Worm (Caenorhabditis elegans): ENCODE measurements around the gene bca-2.
A peak's percentile ranks its signal among the peaks of the same experiment; 100 is the strongest.

Gene bca-2

DNA sequence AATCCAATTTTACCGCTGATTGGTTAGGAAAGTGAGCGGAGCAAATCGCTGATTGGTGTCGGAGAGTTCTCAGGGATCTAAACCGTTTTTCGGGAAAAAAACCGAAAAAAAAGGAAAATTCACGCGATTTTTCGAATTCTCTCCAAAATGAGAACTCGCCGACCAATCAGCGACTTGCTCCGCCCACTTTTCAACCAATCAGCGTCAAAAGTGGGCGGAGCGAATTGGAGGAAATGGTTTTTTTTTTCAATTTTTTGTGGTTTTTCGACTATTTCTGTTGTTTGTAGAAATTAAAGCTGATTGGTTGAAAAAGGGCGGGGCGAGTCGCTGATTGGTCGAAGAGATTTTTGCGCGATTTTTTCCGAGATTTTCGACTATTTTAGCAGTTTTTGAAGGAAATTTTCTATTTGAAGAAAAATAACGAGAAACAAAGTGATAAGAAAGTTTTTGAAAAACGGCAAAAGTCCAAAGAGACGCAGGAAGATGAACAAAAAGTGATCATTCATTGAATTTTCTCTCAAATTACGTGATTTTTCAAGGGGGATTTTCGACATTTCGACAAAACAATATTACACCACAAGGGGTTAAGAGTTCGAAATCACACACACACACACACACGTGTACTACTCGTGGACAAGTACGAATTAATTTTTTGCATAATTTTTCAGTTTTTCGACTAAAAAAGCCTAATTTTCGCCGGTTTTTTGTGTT, 735 bp upstream of the bca-2 start:
- no peak for TF ChIP-seq ztf-23 (GFP tag; IDR thresholded peaks at IDR 0.05)

DNA sequence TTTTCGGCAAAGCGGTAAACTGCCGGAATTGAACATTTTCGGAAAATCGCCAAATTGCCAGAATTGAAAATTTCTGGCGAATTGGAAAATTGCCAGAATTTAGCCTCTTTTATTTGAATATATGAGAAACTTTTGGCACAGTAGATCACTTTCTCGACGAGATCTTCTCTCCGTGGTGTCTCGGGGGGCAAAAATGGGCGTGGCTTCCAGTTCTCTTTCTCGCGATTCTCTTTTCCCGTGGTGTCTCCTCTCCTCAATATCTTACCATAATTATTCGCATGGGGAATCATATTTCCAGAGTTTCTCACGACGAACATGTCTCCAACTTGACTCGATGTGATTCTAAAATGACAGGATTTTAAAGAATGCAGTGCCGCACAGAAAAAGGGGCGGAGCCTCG, 935 bp downstream of the bca-2 start:
- TF ChIP-seq ztf-23 (GFP tag; IDR thresholded peaks at IDR 0.05) (no peak), T22C8.4 (GFP tag; IDR thresholded peaks at IDR 0.05) (no peak), klf-2 (GFP tag; conservative IDR thresholded peaks at IDR 0.05) (0 out of 2 replicates have a peak, but pooled peaks have one; percentile 3), flt-1 (GFP tag; IDR thresholded peaks at IDR 0.05) (no peak), ztf-29 (GFP tag; IDR thresholded peaks at IDR 0.05) (no peak), ref-1 (GFP tag; conservative IDR thresholded peaks at IDR 0.05) (0 out of 2 replicates have a peak, but pooled peaks have one; percentile 23)

DNA sequence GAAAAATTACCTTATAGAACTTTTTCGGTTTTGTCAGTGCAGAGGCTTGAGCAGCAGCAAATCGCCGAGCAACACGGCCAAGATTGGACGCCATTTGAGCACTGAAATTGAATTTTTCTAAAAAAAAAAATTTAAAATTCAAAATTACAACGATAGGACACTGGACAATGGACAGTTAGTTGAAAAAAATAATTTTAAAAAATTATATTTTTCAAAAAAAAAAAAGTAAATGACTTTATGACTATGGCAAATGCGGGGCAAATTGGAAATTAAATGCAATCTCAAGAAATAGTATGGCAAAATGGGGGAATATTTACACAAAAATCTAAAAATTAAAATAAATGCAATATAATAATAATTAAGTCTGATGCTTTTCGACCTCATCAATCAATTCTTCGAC, 3.9 kb downstream of the bca-2 start, which contains the start of gene Y116A8C.27:
Gene Y116A8C.27, minus strand, starts transcription at position 101 of the 400 bp plus-strand sequence.
- TF ChIP-seq T22C8.4 (GFP tag; IDR thresholded peaks at IDR 0.05) = no peak
- no peak for TF ChIP-seq cog-1 (tag; optimal IDR thresholded peaks at IDR 0.05)
- TF ChIP-seq ref-1 (GFP tag; conservative IDR thresholded peaks at IDR 0.05) = no peak
- TF ChIP-seq ztf-23 (GFP tag; IDR thresholded peaks at IDR 0.05) = no peak
- TF ChIP-seq tab-1 (GFP tag; IDR thresholded peaks at IDR 0.05) = no peak
- TF ChIP-seq klf-2 (GFP tag; conservative IDR thresholded peaks at IDR 0.05) = no peak
- no peak for TF ChIP-seq flt-1 (GFP tag; IDR thresholded peaks at IDR 0.05)
- no peak for TF ChIP-seq ztf-29 (GFP tag; IDR thresholded peaks at IDR 0.05)
- TF ChIP-seq med-1 (GFP tag; optimal IDR thresholded peaks at IDR 0.05; ENCODE audit: insufficient read depth) = no peak

DNA sequence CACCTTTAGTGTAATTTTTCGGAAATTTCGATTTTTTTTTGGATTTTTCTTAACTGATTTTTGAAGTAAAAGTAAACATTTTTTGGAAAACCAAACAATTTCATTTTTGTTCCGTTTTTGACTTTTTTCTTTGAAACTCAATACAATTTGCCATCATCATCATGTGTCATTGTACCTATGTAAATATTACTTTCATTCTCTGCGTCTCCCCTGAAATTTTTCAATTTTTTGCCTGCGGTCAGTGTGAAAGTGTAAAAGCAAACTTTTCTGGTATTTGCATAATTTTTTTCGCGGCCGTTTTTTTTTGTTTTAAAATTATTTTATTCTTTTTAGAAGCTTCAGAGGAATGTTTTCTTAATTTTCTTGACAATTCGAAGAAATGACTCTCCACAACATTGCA, 6.3 kb downstream of the bca-2 start, which contains the start of gene Y116A8C.29:
Gene Y116A8C.29, plus strand, starts transcription at position 328 of the 400 bp plus-strand sequence.
- no peak for TF ChIP-seq ztf-23 (GFP tag; IDR thresholded peaks at IDR 0.05)
- TF ChIP-seq ztf-29 (GFP tag; IDR thresholded peaks at IDR 0.05) = no peak
- TF ChIP-seq ref-1 (GFP tag; conservative IDR thresholded peaks at IDR 0.05) = no peak
- TF ChIP-seq flt-1 (GFP tag; IDR thresholded peaks at IDR 0.05) = no peak
- TF ChIP-seq cog-1 (tag; optimal IDR thresholded peaks at IDR 0.05) = no peak
- TF ChIP-seq klf-2 (GFP tag; conservative IDR thresholded peaks at IDR 0.05) = no peak
- no peak for TF ChIP-seq tab-1 (GFP tag; IDR thresholded peaks at IDR 0.05)
- no peak for TF ChIP-seq T22C8.4 (GFP tag; IDR thresholded peaks at IDR 0.05)
- TF ChIP-seq med-1 (GFP tag; optimal IDR thresholded peaks at IDR 0.05; ENCODE audit: insufficient read depth) = no peak

DNA sequence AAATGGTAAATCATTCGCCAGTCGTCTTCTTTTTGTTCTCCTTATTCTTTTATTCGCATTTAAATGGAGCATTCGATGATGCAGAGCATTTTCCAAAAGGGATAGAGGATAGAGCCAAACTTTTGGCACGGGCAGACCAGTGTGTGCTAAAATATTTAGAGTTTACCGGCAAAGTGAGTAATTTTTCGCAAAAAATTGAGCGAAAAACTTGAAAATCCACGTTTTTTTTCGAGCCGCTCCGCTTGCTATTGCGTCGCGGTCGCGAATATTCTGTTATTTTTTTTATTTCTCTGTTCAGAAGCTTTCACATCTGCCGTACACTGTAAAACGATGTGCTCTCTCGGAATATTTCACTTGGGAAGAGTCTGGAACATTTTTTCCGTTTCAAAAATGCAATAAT, 11.2 kb downstream of the bca-2 start, which contains the start of gene Y116A8C.43:
Gene Y116A8C.43, plus strand, starts transcription at position 3 of the 400 bp plus-strand sequence.
- TF ChIP-seq cog-1 (tag; optimal IDR thresholded peaks at IDR 0.05) = no peak
- no peak for TF ChIP-seq klf-2 (GFP tag; conservative IDR thresholded peaks at IDR 0.05)
- no peak for TF ChIP-seq flt-1 (GFP tag; IDR thresholded peaks at IDR 0.05)
- TF ChIP-seq ref-1 (GFP tag; conservative IDR thresholded peaks at IDR 0.05) = no peak
- no peak for TF ChIP-seq tab-1 (GFP tag; IDR thresholded peaks at IDR 0.05)
- TF ChIP-seq T22C8.4 (GFP tag; IDR thresholded peaks at IDR 0.05) = no peak
- no peak for TF ChIP-seq ztf-23 (GFP tag; IDR thresholded peaks at IDR 0.05)

DNA sequence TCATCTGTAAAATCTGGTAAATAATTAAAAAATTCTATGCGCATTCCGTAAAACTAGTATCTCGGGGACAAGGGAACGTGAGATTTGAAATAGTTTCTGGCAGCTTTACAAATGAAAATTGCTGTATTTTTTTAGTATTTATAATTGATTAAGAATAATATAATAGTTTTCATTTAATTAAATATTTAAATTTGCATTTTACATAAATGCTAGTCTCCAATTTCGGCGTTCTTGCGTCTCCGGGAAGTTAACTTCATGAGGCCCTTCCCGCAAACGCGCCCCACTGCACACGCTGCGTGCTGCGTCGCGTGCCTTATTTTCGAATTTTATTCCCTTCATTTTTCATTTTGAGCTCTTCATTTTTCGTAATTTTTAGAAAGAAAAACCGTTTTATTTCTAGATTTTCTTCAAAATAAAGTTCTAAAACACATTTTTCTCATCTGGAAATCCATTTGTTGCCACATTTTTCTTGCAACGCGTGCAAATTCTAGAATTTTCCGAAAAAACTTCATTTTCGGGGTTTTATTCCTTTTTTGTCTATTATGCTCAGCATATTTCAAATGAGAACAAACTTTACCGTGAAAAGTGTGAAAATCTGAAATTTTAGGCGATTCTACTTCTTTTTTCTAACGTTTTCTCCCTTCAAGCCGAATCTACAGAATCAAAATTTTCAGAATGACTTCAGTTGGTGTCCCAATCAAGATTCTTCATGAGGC, 12.5 kb downstream of the bca-2 start, which contains the start of the genes snx-13 and snr-1:
Gene snx-13, minus strand, starts transcription at position 55 of the 716 bp plus-strand sequence.
Gene snr-1, plus strand, starts transcription at position 666 of the 716 bp plus-strand sequence.
- peak; percentile 94 for TF ChIP-seq ztf-23 (GFP tag; IDR thresholded peaks at IDR 0.05)
- TF ChIP-seq T22C8.4 (GFP tag; IDR thresholded peaks at IDR 0.05) = peak; percentile 70; the same call in 1 of the 2 replicates
- TF ChIP-seq med-1 (GFP tag; optimal IDR thresholded peaks at IDR 0.05; ENCODE audit: insufficient read depth) = no peak
- TF ChIP-seq tab-1 (GFP tag; IDR thresholded peaks at IDR 0.05) = peak; percentile 77
- TF ChIP-seq klf-2 (GFP tag; conservative IDR thresholded peaks at IDR 0.05) = peak; percentile 81
- no peak; the same call in 1 of the 2 replicates for TF ChIP-seq ref-1 (GFP tag; conservative IDR thresholded peaks at IDR 0.05)
- peak; percentile 70 for TF ChIP-seq ztf-29 (GFP tag; IDR thresholded peaks at IDR 0.05)
- TF ChIP-seq cog-1 (tag; optimal IDR thresholded peaks at IDR 0.05) = peak; percentile 97
- TF ChIP-seq flt-1 (GFP tag; IDR thresholded peaks at IDR 0.05) = peak; percentile 89

DNA sequence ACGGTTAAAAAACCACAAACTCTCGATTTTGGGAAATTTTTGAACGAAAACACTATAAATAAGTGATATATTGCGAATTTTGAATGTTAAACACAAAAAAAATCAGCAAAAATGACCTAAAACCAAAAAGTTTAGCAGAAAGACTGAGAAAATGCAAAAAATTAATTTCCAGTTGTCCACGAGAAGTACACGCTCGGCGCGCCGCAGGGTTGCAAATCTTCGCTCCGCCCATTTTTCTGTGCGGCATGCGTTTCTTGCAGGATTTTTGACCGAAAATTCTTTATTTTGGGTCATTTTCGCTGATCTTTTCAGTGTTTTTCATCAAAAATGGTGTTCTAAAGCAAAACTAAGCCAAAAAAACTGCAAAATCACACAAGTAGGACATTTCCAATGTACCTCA, 15.2 kb downstream of the bca-2 start:
- no peak for TF ChIP-seq ztf-29 (GFP tag; IDR thresholded peaks at IDR 0.05)
- TF ChIP-seq med-1 (GFP tag; optimal IDR thresholded peaks at IDR 0.05; ENCODE audit: insufficient read depth) = no peak
- TF ChIP-seq klf-2 (GFP tag; conservative IDR thresholded peaks at IDR 0.05) = no peak
- TF ChIP-seq ztf-23 (GFP tag; IDR thresholded peaks at IDR 0.05) = no peak
- TF ChIP-seq tab-1 (GFP tag; IDR thresholded peaks at IDR 0.05) = no peak
- no peak for TF ChIP-seq ref-1 (GFP tag; conservative IDR thresholded peaks at IDR 0.05)
- no peak for TF ChIP-seq cog-1 (tag; optimal IDR thresholded peaks at IDR 0.05)
- TF ChIP-seq flt-1 (GFP tag; IDR thresholded peaks at IDR 0.05) = no peak
- no peak for TF ChIP-seq T22C8.4 (GFP tag; IDR thresholded peaks at IDR 0.05)

DNA sequence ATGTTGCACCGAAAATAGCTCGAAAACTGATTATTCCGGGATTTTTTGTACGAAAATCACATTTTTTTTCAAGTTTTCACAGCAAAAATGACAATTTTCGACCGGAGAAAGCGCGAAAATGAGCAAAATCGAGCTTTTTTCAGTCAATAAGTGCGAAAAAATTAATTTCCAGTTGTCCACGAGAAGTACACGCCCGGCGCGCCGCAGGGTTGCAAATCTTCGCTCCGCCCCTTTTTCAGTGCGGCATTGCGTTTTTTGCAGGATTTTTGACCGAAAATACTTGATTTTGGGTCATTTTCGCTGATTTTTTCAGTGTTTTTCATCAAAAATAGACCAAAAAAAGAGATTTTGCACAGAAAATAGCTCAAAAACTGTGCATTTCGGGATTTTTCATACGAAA, 15.7 kb downstream of the bca-2 start:
- TF ChIP-seq klf-2 (GFP tag; conservative IDR thresholded peaks at IDR 0.05) (no peak), flt-1 (GFP tag; IDR thresholded peaks at IDR 0.05) (no peak), ztf-29 (GFP tag; IDR thresholded peaks at IDR 0.05) (no peak), cog-1 (tag; optimal IDR thresholded peaks at IDR 0.05) (no peak), ztf-23 (GFP tag; IDR thresholded peaks at IDR 0.05) (no peak), med-1 (GFP tag; optimal IDR thresholded peaks at IDR 0.05; ENCODE audit: insufficient read depth) (no peak), ref-1 (GFP tag; conservative IDR thresholded peaks at IDR 0.05) (no peak), T22C8.4 (GFP tag; IDR thresholded peaks at IDR 0.05) (no peak), tab-1 (GFP tag; IDR thresholded peaks at IDR 0.05) (no peak)

DNA sequence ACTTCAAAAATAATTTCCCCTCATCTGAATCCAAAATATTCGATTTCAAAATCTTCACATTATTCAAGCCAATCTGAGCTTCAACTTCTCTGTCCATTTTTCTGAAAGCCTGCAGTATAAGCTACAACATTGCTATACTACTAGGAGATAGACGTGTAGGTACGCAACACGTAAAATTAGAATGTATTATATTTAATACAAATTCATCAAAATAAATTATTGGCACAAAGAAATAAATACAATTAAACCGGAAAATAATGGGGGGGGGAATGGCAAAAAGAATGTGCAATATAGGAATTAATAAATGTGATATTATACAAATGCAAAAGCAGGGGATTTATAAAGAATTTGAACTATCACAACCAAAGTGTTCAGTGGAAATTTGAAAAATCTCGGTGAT, 21.4 kb downstream of the bca-2 start, which contains the start of gene Y116A8C.25:
Gene Y116A8C.25, minus strand, starts transcription at position 101 of the 400 bp plus-strand sequence.
- TF ChIP-seq T22C8.4 (GFP tag; IDR thresholded peaks at IDR 0.05) = no peak
- no peak for TF ChIP-seq flt-1 (GFP tag; IDR thresholded peaks at IDR 0.05)
- no peak for TF ChIP-seq ref-1 (GFP tag; conservative IDR thresholded peaks at IDR 0.05)
- no peak for TF ChIP-seq klf-2 (GFP tag; conservative IDR thresholded peaks at IDR 0.05)
- no peak for TF ChIP-seq cog-1 (tag; optimal IDR thresholded peaks at IDR 0.05)
- no peak for TF ChIP-seq ztf-23 (GFP tag; IDR thresholded peaks at IDR 0.05)
- no peak for TF ChIP-seq med-1 (GFP tag; optimal IDR thresholded peaks at IDR 0.05; ENCODE audit: insufficient read depth)
- TF ChIP-seq tab-1 (GFP tag; IDR thresholded peaks at IDR 0.05) = no peak
